Worm (Caenorhabditis elegans) whole organism, early embryonic: Measurements from ENCODE around the gene C08F1.10.
"Not testable (repeated sequence)": the region's sequence is repeated elsewhere in the genome, so short reads cannot be mapped to it uniquely, and the experiment has no call there.

Experiments used
- B0310.2 ChIP-seq: sonication (generic microtip); optimal IDR thresholded peaks from 2 replicates; lab custom pipeline; 2016; ENCODE audit warnings: mild to moderate bottlenecking, missing genetic modification characterization, missing compliant biosample characterization
- F13C5.2 ChIP-seq: sonication (generic microtip); optimal IDR thresholded peaks from 2 replicates; lab custom pipeline; 2017; ENCODE audit warnings: mild to moderate bottlenecking, missing genetic modification characterization, inconsistent platforms, missing compliant biosample characterization
- aly-1 ChIP-seq: sonication (generic microtip); optimal IDR thresholded peaks from 2 replicates; lab custom pipeline; 2016; ENCODE audit warnings: missing genetic modification characterization, missing compliant biosample characterization
- ama-1 ChIP-seq: fragments of 150-350 bp; optimal IDR thresholded peaks from 2 replicates; lab custom pipeline; 2014
- ceh-13 ChIP-seq: fragments of 200-800 bp; sonication (Bioruptor generic); optimal IDR thresholded peaks from 2 replicates; lab custom pipeline; 2018; ENCODE audit warnings: mild to moderate bottlenecking, missing genetic modification characterization, missing compliant biosample characterization
- ceh-36 ChIP-seq: sonication (generic microtip); optimal IDR thresholded peaks from 2 replicates; lab custom pipeline; 2016; ENCODE audit warnings: missing genetic modification characterization, inconsistent platforms, missing compliant biosample characterization
- ets-7 ChIP-seq: sonication (generic microtip); optimal IDR thresholded peaks from 2 replicates; lab custom pipeline; 2016; ENCODE audit warnings: missing genotype, missing genetic modification characterization, missing compliant biosample characterization
- flt-1 ChIP-seq: fragments of 200-800 bp; sonication (Bioruptor generic); IDR thresholded peaks from 2 replicates; pipeline ENCODE4 v1.3.6; 2022; ENCODE audit warnings: missing genetic modification characterization, missing compliant biosample characterization
- hmbx-1 ChIP-seq: sonication (generic microtip); optimal IDR thresholded peaks from 2 replicates; lab custom pipeline; 2016; ENCODE audit warnings: mild to moderate bottlenecking, missing genetic modification characterization, missing compliant biosample characterization
- hmg-4 ChIP-seq: fragments of 200-800 bp; sonication (Bioruptor generic); optimal IDR thresholded peaks from 2 replicates; lab custom pipeline; 2018; ENCODE audit warnings: mild to moderate bottlenecking, missing genetic modification characterization, missing compliant biosample characterization
- hnd-1 ChIP-seq: sonication (generic microtip); optimal IDR thresholded peaks from 2 replicates; lab custom pipeline; 2016; ENCODE audit warnings: missing genetic modification characterization, missing compliant biosample characterization
- pes-1 ChIP-seq: fragments of 200-800 bp; sonication (Bioruptor generic); IDR thresholded peaks from 2 replicates; pipeline ENCODE4 v1.3.6; 2022; ENCODE audit warnings: missing genetic modification reagents, missing genetic modification characterization, missing compliant biosample characterization
- scrt-1 ChIP-seq: fragments of 200-800 bp; sonication (Bioruptor generic); IDR thresholded peaks from 2 replicates; pipeline ENCODE4 v1.3.6; 2022; ENCODE audit warnings: missing genetic modification characterization, missing compliant biosample characterization
- sea-1 ChIP-seq: fragments of 200-800 bp; sonication (Bioruptor generic); conservative IDR thresholded peaks from 2 replicates; pipeline ENCODE4 v1.3.6; 2022; ENCODE audit warnings: missing genetic modification characterization, missing compliant biosample characterization
- tbx-11 ChIP-seq: fragments of 200-800 bp; sonication (Bioruptor generic); IDR thresholded peaks from 2 replicates; pipeline ENCODE4 v1.3.6; 2022; ENCODE audit warnings: missing genetic modification characterization, missing compliant biosample characterization
- tbx-37 ChIP-seq: fragments of 200-800 bp; sonication (Bioruptor generic); conservative IDR thresholded peaks from 2 replicates; pipeline ENCODE4 v1.3.6; 2022; ENCODE audit warnings: missing genetic modification reagents, missing genetic modification characterization, missing compliant biosample characterization
- tra-4 ChIP-seq: sonication (generic microtip); optimal IDR thresholded peaks from 2 replicates; lab custom pipeline; 2017; ENCODE audit warnings: missing genetic modification characterization, missing compliant biosample characterization

The C08F1.10 gene

ce11 chrII:1808217-1808616, 22.1 kb upstream of the C08F1.10 start, which contains the start of gene C08F1.8:
C08F1.8 (minus strand) TSS chrII:1808317.
- TF ChIP-seq ama-1 (lab: Kevin White, UChicago) (no peak), aly-1 (tag; lab: Kevin White, UChicago) (no peak), pes-1 (GFP tag; lab: Robert Waterston, UW) (no peak), hmg-4 (no peak), ceh-36 (no peak), flt-1 (GFP tag; lab: Robert Waterston, UW) (no peak), tbx-11 (GFP tag; lab: Robert Waterston, UW) (no peak), ets-7 (tag; lab: Kevin White, UChicago) (no peak), tbx-37 (GFP tag; lab: Robert Waterston, UW) (no peak), scrt-1 (GFP tag; lab: Robert Waterston, UW) (no peak), hmbx-1 (tag; lab: Kevin White, UChicago) (no peak), ceh-13 (GFP tag; lab: Kevin White, UChicago) (no peak), B0310.2 (tag; lab: Kevin White, UChicago) (no peak), sea-1 (GFP tag; lab: Robert Waterston, UW) (no peak), hnd-1 (tag; lab: Kevin White, UChicago) (no peak), tra-4 (tag; lab: Kevin White, UChicago) (no peak), F13C5.2 (no peak)

ce11 chrII:1806358-1806757, 20.2 kb upstream of the C08F1.10 start, which contains the start of gene C08F1.12:
C08F1.12 (minus strand) TSS chrII:1806458.
- TF ChIP-seq flt-1 (GFP tag; lab: Robert Waterston, UW) (no peak), pes-1 (GFP tag; lab: Robert Waterston, UW) (no peak), F13C5.2 (no peak), sea-1 (GFP tag; lab: Robert Waterston, UW) (no peak), hmbx-1 (tag; lab: Kevin White, UChicago) (no peak), tbx-37 (GFP tag; lab: Robert Waterston, UW) (no peak), ceh-13 (GFP tag; lab: Kevin White, UChicago) (no peak), aly-1 (tag; lab: Kevin White, UChicago) (no peak), ceh-36 (no peak), hnd-1 (tag; lab: Kevin White, UChicago) (no peak), B0310.2 (tag; lab: Kevin White, UChicago) (no peak), ets-7 (tag; lab: Kevin White, UChicago) (no peak), scrt-1 (GFP tag; lab: Robert Waterston, UW) (no peak), tbx-11 (GFP tag; lab: Robert Waterston, UW) (no peak), hmg-4 (no peak)

- no peak for TF ChIP-seq F13C5.2
- no peak for TF ChIP-seq hmg-4
- no peak for TF ChIP-seq ama-1 (lab: Kevin White, UChicago)
- no peak for TF ChIP-seq sea-1 (GFP tag; lab: Robert Waterston, UW)
- TF ChIP-seq pes-1 (GFP tag; lab: Robert Waterston, UW), result no peak
- TF ChIP-seq aly-1 (tag; lab: Kevin White, UChicago), result no peak
- no peak for TF ChIP-seq B0310.2 (tag; lab: Kevin White, UChicago)
- TF ChIP-seq hmbx-1 (tag; lab: Kevin White, UChicago), result no peak
- no peak for TF ChIP-seq tbx-11 (GFP tag; lab: Robert Waterston, UW)
- TF ChIP-seq tra-4 (tag; lab: Kevin White, UChicago), result no peak
- no peak for TF ChIP-seq flt-1 (GFP tag; lab: Robert Waterston, UW)
- TF ChIP-seq tbx-37 (GFP tag; lab: Robert Waterston, UW), result no peak
- TF ChIP-seq ceh-36, result no peak
- no peak for TF ChIP-seq scrt-1 (GFP tag; lab: Robert Waterston, UW)
- TF ChIP-seq hnd-1 (tag; lab: Kevin White, UChicago), result no peak
- TF ChIP-seq ets-7 (tag; lab: Kevin White, UChicago), result no peak
These were observed 2.0 kb upstream of the C08F1.10 start, which contains the start of the genes C08F1.6 and fbxb-13 for ce11 chrII:1788087-1788486. C08F1.6 (minus strand) TSS chrII:1788187. fbxb-13 (plus strand) TSS chrII:1788277.

ce11 chrII:1787208-1787607, 1.1 kb upstream of the C08F1.10 start:
- TF ChIP-seq aly-1 (tag; lab: Kevin White, UChicago) (no peak), pes-1 (GFP tag; lab: Robert Waterston, UW) (no peak), hnd-1 (tag; lab: Kevin White, UChicago) (no peak), sea-1 (GFP tag; lab: Robert Waterston, UW) (no peak), scrt-1 (GFP tag; lab: Robert Waterston, UW) (no peak)

- TF ChIP-seq hnd-1 (tag; lab: Kevin White, UChicago) (no peak), tbx-37 (GFP tag; lab: Robert Waterston, UW) (no peak), ceh-36 (no peak), hmg-4 (no peak), flt-1 (GFP tag; lab: Robert Waterston, UW) (no peak), hmbx-1 (tag; lab: Kevin White, UChicago) (no peak), pes-1 (GFP tag; lab: Robert Waterston, UW) (no peak), tra-4 (tag; lab: Kevin White, UChicago) (no peak), ceh-13 (GFP tag; lab: Kevin White, UChicago) (no peak), scrt-1 (GFP tag; lab: Robert Waterston, UW) (no peak), F13C5.2 (no peak), ets-7 (tag; lab: Kevin White, UChicago) (no peak), ama-1 (lab: Kevin White, UChicago) (no peak), sea-1 (GFP tag; lab: Robert Waterston, UW) (no peak)
These were observed 1.3 kb downstream of the C08F1.10 start, which contains the start of gene C08F1.11 for ce11 chrII:1784799-1785198. C08F1.11 (minus strand) TSS chrII:1784899.

ce11 chrII:1782474-1782873, 3.6 kb downstream of the C08F1.10 start, which contains the start of gene math-4:
math-4 (minus strand) TSS chrII:1782574.
- TF ChIP-seq ama-1 (lab: Kevin White, UChicago) (no peak), hnd-1 (tag; lab: Kevin White, UChicago) (no peak), flt-1 (GFP tag; lab: Robert Waterston, UW) (no peak), F13C5.2 (no peak), ceh-36 (no peak), sea-1 (GFP tag; lab: Robert Waterston, UW) (no peak), ets-7 (tag; lab: Kevin White, UChicago) (no peak)

- TF ChIP-seq scrt-1 (GFP tag; lab: Robert Waterston, UW); F13C5.2; pes-1 (GFP tag; lab: Robert Waterston, UW): not testable (repeated sequence)
These were observed 10.9 kb downstream of the C08F1.10 start, which contains the start of gene F36H5.14 for ce11 chrII:1775234-1775633. F36H5.14 (plus strand) TSS chrII:1775534.
